Worm (Caenorhabditis elegans) whole organism, young adult: ENCODE data around the gene spe-6.

Experiments
- pha-4 ChIP-seq: fragments of 150-350 bp; sonication (generic microtip); optimal IDR thresholded peaks from 2 replicates; lab custom pipeline; 2014; ENCODE audit warnings: missing biosample characterization, missing genetic modification reagents, missing genetic modification characterization
- ztf-26 ChIP-seq: sonication (generic microtip); optimal IDR thresholded peaks from 2 replicates; lab custom pipeline; 2017; ENCODE audit warnings: missing genetic modification characterization, missing compliant biosample characterization

DNA sequence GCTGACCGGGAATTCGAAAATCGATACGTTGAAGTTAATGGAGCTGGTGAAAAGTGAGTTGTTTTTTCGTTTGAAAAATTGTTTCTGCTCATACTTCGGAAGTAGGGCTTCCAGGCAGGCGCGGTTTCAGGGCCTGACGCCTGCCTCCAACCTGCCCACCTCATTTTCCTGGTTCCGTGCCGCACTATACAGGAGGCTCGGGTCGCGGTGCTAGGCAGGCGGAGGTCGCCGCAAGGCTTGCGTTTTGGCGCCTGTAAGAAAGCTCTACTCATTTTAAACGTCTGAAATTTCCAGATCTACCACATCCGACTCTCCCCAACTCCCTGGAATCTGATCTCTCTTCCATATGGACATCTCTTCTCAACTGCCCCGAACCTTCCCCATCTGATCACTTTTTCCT, 39.7 kb downstream of the spe-6 start:
- no peak for TF ChIP-seq ztf-26
- TF ChIP-seq pha-4 (tag; lab: Kevin White, UChicago): no peak
